Worm (Caenorhabditis elegans) whole organism, late embryonic: ENCODE measurements around the gene blos-7.
"Not testable (repeated sequence)": the region's sequence is repeated elsewhere in the genome, so short reads cannot be mapped to it uniquely, and the experiment has no call there.

Source experiments
- C08G9.2 ChIP-seq: sonication (generic microtip); optimal IDR thresholded peaks from 2 replicates; lab custom pipeline; 2016; ENCODE audit warnings: mild to moderate bottlenecking, missing genetic modification characterization, moderate library complexity, missing compliant biosample characterization
- K02D7.2 ChIP-seq: sonication (generic microtip); optimal IDR thresholded peaks from 2 replicates; lab custom pipeline; 2017; ENCODE audit warnings: mild to moderate bottlenecking, missing genetic modification characterization, missing compliant biosample characterization
- ama-1 ChIP-seq: fragments of 150-350 bp; optimal IDR thresholded peaks from 2 replicates; lab custom pipeline; 2014
- ceh-14 ChIP-seq: sonication (generic microtip); optimal IDR thresholded peaks from 2 replicates; lab custom pipeline; 2016; ENCODE audit warnings: missing genotype, missing genetic modification characterization, missing compliant biosample characterization
- ceh-19 ChIP-seq: fragments of 200-800 bp; sonication (Bioruptor generic); optimal IDR thresholded peaks from 2 replicates; lab custom pipeline; 2018; ENCODE audit warnings: mild to moderate bottlenecking, missing genetic modification characterization, missing compliant biosample characterization
- ceh-22 ChIP-seq: sonication (generic microtip); optimal IDR thresholded peaks from 2 replicates; lab custom pipeline; 2017; ENCODE audit warnings: missing biosample characterization, missing genetic modification characterization
- ceh-30 ChIP-seq: fragments of 150-350 bp; optimal IDR thresholded peaks from 2 replicates; lab custom pipeline; 2014; ENCODE audit warnings: missing biosample characterization, missing genetic modification characterization
- ceh-31 ChIP-seq: sonication (generic microtip); optimal IDR thresholded peaks from 2 replicates; lab custom pipeline; 2016; ENCODE audit warnings: missing genetic modification characterization, missing compliant biosample characterization
- ceh-34 ChIP-seq: sonication (generic microtip); optimal IDR thresholded peaks from 2 replicates; lab custom pipeline; 2016; ENCODE audit warnings: mild to moderate bottlenecking, missing genetic modification characterization, missing compliant biosample characterization
- ceh-45 ChIP-seq: fragments of 200-800 bp; sonication (Bioruptor generic); IDR thresholded peaks from 2 replicates; pipeline ENCODE4 v1.3.6; 2022; ENCODE audit warnings: missing genetic modification reagents, missing genetic modification characterization, missing compliant biosample characterization
- ceh-48 ChIP-seq: sonication (generic microtip); optimal IDR thresholded peaks from 2 replicates; lab custom pipeline; 2016; ENCODE audit warnings: missing genetic modification characterization, inconsistent platforms, missing compliant biosample characterization
- ceh-9 ChIP-seq: sonication (generic microtip); optimal IDR thresholded peaks from 2 replicates; lab custom pipeline; 2016; ENCODE audit warnings: mild to moderate bottlenecking, missing genetic modification characterization, inconsistent platforms, missing compliant biosample characterization
- che-1 ChIP-seq: sonication (generic microtip); optimal IDR thresholded peaks from 2 replicates; lab custom pipeline; 2016; ENCODE audit warnings: mild to moderate bottlenecking, missing genetic modification characterization, missing compliant biosample characterization
- elt-4 ChIP-seq: sonication (generic microtip); optimal IDR thresholded peaks from 2 replicates; lab custom pipeline; 2016; ENCODE audit warnings: missing genetic modification characterization, missing compliant biosample characterization
- ets-4 ChIP-seq: sonication (generic microtip); optimal IDR thresholded peaks from 2 replicates; lab custom pipeline; 2016; ENCODE audit warnings: missing genetic modification characterization, missing compliant biosample characterization
- eyg-1 ChIP-seq: sonication (generic microtip); optimal IDR thresholded peaks from 2 replicates; lab custom pipeline; 2016; ENCODE audit warnings: missing genotype, missing genetic modification characterization, missing compliant biosample characterization
- fkh-10 ChIP-seq: fragments of 150-350 bp; optimal IDR thresholded peaks from 2 replicates; lab custom pipeline; 2014; ENCODE audit warnings: missing biosample characterization, missing genetic modification reagents, missing genetic modification characterization
- hlh-13 ChIP-seq: fragments of 200-800 bp; sonication (Bioruptor generic); optimal IDR thresholded peaks from 2 replicates; lab custom pipeline; 2018; ENCODE audit warnings: mild to moderate bottlenecking, missing genetic modification characterization, missing compliant biosample characterization
- hlh-30 ChIP-seq: sonication (generic microtip); optimal IDR thresholded peaks from 2 replicates; lab custom pipeline; 2017; ENCODE audit warnings: antibody characterized with exemption, missing genetic modification characterization, missing compliant biosample characterization; ENCODE audit not compliant: insufficient read depth
- hlh-6 ChIP-seq: sonication (generic microtip); optimal IDR thresholded peaks from 2 replicates; lab custom pipeline; 2016; ENCODE audit warnings: missing genotype, missing genetic modification characterization, missing compliant biosample characterization
- hlh-8 ChIP-seq: sonication (generic microtip); optimal IDR thresholded peaks from 2 replicates; lab custom pipeline; 2016; ENCODE audit warnings: missing genotype, missing genetic modification characterization, missing compliant biosample characterization
- lim-6 ChIP-seq: sonication (generic microtip); optimal IDR thresholded peaks from 2 replicates; lab custom pipeline; 2016; ENCODE audit warnings: missing genetic modification characterization, missing compliant biosample characterization
- lin-11 ChIP-seq: fragments of 200-800 bp; sonication (Bioruptor generic); optimal IDR thresholded peaks from 2 replicates; lab custom pipeline; 2018; ENCODE audit warnings: mild to moderate bottlenecking, missing genetic modification characterization, missing compliant biosample characterization
- nhr-11 ChIP-seq: fragments of 150-350 bp; optimal IDR thresholded peaks from 2 replicates; lab custom pipeline; 2014; ENCODE audit warnings: missing biosample characterization, missing genetic modification characterization
- nhr-232 ChIP-seq: sonication (generic microtip); optimal IDR thresholded peaks from 2 replicates; lab custom pipeline; 2016; ENCODE audit warnings: missing genetic modification characterization, missing compliant biosample characterization
- npax-4 ChIP-seq: sonication (generic microtip); optimal IDR thresholded peaks from 2 replicates; lab custom pipeline; 2016; ENCODE audit warnings: missing genetic modification characterization, missing compliant biosample characterization
- odd-2 ChIP-seq: sonication (generic microtip); optimal IDR thresholded peaks from 2 replicates; lab custom pipeline; 2017; ENCODE audit warnings: antibody characterized with exemption, mild to moderate bottlenecking, missing genetic modification characterization, missing compliant biosample characterization
- pat-9 ChIP-seq: fragments of 200-800 bp; sonication (Bioruptor generic); optimal IDR thresholded peaks from 2 replicates; lab custom pipeline; 2018; ENCODE audit warnings: mild to moderate bottlenecking, missing genetic modification characterization, moderate library complexity, missing compliant biosample characterization
- pha-2 ChIP-seq: sonication (generic microtip); optimal IDR thresholded peaks from 2 replicates; lab custom pipeline; 2017; ENCODE audit warnings: mild to moderate bottlenecking, missing genetic modification characterization, missing compliant biosample characterization
- pha-4 ChIP-seq: fragments of 150-350 bp; optimal IDR thresholded peaks from 2 replicates; lab custom pipeline; 2018; ENCODE audit warnings: missing biosample characterization, missing genetic modification reagents, missing genetic modification characterization
- pqm-1 ChIP-seq: sonication (generic microtip); optimal IDR thresholded peaks from 2 replicates; lab custom pipeline; 2016; ENCODE audit warnings: missing genetic modification characterization, missing compliant biosample characterization
- pros-1 ChIP-seq: fragments of 150-350 bp; optimal IDR thresholded peaks from 2 replicates; lab custom pipeline; 2014; ENCODE audit warnings: missing biosample characterization, missing genetic modification reagents, missing genetic modification characterization
- ref-2 ChIP-seq: sonication (generic microtip); optimal IDR thresholded peaks from 2 replicates; lab custom pipeline; 2016; ENCODE audit warnings: missing genetic modification characterization, missing compliant biosample characterization
- sox-2 ChIP-seq: fragments of 200-800 bp; sonication (Bioruptor generic); IDR thresholded peaks from 2 replicates; pipeline ENCODE4 v1.3.6; 2022; ENCODE audit warnings: missing genetic modification reagents, missing genetic modification characterization, missing compliant biosample characterization
- tbx-2 ChIP-seq: sonication (generic microtip); optimal IDR thresholded peaks from 2 replicates; lab custom pipeline; 2016; ENCODE audit warnings: missing genetic modification characterization, missing compliant biosample characterization
- ttx-3 ChIP-seq: sonication (generic microtip); optimal IDR thresholded peaks from 2 replicates; lab custom pipeline; 2016; ENCODE audit warnings: missing genetic modification reagents, missing genetic modification characterization, missing compliant biosample characterization
- unc-3 ChIP-seq, 2 experiments: fragments of 200-800 bp in 1 of 2; sonication (Bioruptor generic) in 1 of 2; sonication (generic microtip) in 1 of 2; conservative IDR thresholded peaks in 1 of 2; optimal IDR thresholded peaks in 1 of 2; 2 replicates each; pipeline versions ENCODE4 v1.3.6 to Lab custom; 2016 to 2022; ENCODE audit warnings: missing compliant biosample characterization in 2 of 2, missing genetic modification characterization in 2 of 2, missing genetic modification reagents in 1 of 2
- unc-42 ChIP-seq: sonication (generic microtip); optimal IDR thresholded peaks from 2 replicates; lab custom pipeline; 2016; ENCODE audit warnings: missing genotype, missing genetic modification characterization, missing compliant biosample characterization
- unc-86 ChIP-seq: sonication (generic microtip); optimal IDR thresholded peaks from 2 replicates; lab custom pipeline; 2016; ENCODE audit warnings: missing genetic modification characterization, missing compliant biosample characterization
- zip-5 ChIP-seq: sonication (generic microtip); optimal IDR thresholded peaks from 2 replicates; lab custom pipeline; 2016; ENCODE audit warnings: missing genetic modification characterization, missing compliant biosample characterization

blos-7 gene

DNA sequence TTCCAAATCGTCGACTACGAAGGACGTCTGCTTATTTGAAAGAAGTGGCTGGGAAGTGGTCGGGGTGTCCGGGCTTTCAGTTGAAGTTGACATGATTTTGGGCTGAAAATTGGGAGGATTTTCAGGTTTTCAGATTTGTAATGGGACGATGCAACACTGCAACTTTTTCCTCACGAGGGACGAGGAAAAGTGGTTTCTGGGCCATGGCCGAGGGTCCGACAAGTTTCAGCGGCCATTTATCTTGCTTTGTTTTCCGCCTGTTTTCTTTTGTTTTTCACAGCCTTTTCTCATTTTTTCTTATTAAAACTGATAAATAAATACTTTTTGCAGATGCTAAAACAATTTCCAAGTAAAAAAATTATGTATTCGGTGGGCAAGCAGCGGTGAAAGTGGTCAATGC, at the start of gene blos-7:
TSS of gene blos-7 (minus strand) at position 101 of the 400 bp plus-strand sequence.
- TF ChIP-seq pha-2 (tag; lab: Kevin White, UChicago); ceh-34 (tag; lab: Kevin White, UChicago); pros-1: not testable (repeated sequence)

DNA sequence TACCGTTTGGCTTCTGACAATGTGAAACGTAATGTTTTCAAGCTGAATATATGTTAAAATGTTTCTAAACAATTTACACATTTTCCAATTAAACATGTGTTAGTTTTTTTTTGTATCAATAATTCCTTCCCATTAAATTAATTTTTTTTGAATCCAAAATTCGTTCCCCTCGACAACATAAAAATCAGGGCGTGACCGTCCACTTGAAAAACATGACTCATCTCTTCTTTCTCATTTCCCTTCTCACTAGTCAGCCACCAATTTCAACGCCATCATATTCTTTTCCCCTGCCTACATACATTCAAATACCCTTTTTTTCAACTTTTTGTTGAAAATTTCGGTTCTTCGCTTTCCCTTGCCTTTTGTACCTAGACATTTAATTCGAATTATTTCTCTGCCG, 49.8 kb upstream of the blos-7 start:
- TF ChIP-seq ceh-22 (tag; lab: Kevin White, UChicago) (no peak), C08G9.2 (tag; lab: Kevin White, UChicago) (no peak), ceh-45 (GFP tag; lab: Robert Waterston, UW) (no peak), pha-2 (tag; lab: Kevin White, UChicago) (no peak), elt-4 (tag; lab: Kevin White, UChicago) (no peak), ceh-19 (GFP tag; lab: Kevin White, UChicago) (no peak), unc-42 (tag; lab: Kevin White, UChicago) (no peak), ceh-34 (tag; lab: Kevin White, UChicago) (no peak), hlh-30 (tag; lab: Kevin White, UChicago) (no peak)
- TF ChIP-seq, all 69 proteins: peak for 0

DNA sequence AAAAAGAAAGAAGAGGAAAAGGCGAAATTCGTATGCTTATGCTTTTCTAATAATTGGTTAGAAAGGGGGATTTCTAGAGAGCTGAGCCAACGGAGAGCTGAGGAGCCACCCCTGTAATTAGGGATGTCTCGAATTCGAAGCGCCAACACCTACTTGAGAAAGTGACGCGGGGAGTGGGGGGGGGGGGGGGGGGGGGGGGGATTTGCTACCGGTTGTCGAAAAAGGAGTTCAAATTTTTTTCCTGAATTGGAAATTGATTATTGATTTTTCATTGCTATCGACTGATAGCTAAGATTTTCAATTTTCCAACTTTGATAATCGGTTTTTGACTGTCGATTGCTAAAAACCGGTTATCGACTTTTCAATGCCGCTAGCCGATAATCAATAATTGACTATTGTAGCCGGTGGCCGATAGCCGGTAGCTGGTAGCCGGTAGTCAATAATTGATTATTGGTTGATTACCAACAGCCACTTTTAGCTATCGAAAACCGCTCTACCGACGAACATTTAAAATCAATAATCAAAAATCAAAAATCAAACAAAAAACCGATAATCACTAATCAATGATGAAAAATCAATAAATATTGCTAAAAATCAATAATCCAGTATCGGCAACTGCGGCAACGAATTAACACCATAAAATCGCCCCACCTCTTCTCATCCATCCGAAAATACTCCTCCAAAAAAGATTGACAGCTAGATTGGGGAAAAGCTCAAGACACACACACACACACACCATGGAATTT, 46.4 kb upstream of the blos-7 start:
- TF ChIP-seq sox-2 (GFP tag; lab: Robert Waterston, UW) (no peak), odd-2 (tag; lab: Kevin White, UChicago) (no peak), nhr-232 (no peak), ref-2 (tag; lab: Kevin White, UChicago) (no peak), unc-86 (tag; lab: Kevin White, UChicago) (no peak), pros-1 (no peak), ceh-31 (tag; lab: Kevin White, UChicago) (no peak), K02D7.2 (tag; lab: Kevin White, UChicago) (no peak), lim-6 (no peak), ceh-9 (tag; lab: Kevin White, UChicago) (no peak), hlh-30 (tag; lab: Kevin White, UChicago) (no peak), npax-4 (tag; lab: Kevin White, UChicago) (no peak), zip-5 (tag; lab: Kevin White, UChicago) (no peak), che-1 (tag; lab: Kevin White, UChicago) (no peak), ceh-34 (tag; lab: Kevin White, UChicago) (no peak), hlh-13 (no peak), tbx-2 (no peak)

DNA sequence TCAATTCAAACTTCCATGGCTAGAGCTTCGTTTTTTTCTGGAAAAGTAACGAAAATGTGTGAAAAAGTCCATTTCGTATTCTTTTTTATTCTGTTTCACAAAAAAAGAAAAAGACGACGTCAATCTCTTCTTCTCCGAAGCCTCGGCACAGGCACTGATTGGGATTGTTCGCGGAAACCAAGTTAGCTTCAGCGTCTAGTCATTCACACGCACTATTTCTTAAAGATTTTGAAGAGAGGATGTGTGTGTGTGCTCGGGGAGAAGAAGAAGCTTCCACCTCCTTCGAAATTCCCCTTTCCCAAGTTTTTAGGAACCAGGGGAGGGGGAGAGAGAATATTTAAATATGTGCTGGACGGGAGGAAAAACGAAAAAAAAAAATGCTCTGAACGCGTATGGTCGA, 43.7 kb upstream of the blos-7 start:
- TF ChIP-seq unc-42 (tag; lab: Kevin White, UChicago) (peak; percentile 90), nhr-11 (no peak), che-1 (tag; lab: Kevin White, UChicago) (no peak)
- TF ChIP-seq, all 69 proteins: peak for 1

DNA sequence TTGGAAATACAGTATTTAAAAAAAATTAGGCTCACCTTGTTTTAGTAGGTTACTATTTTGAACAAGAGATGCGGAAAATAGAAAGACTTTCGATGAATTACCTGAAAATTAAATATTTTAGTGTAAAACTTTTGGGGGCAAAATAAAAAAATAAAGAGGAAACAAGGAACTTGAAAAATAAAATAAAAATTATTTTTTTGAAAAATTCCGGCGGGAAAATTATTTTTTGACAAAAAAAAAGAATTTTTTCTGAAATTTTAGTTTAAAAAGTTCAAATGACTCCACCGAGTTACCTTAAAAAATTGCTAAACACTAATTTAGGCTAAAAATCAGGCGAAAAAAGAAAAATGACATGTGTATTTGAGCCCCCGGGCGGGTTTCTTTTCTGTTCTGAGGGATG, 41.9 kb upstream of the blos-7 start, which contains the start of the genes cha-1 and unc-17:
TSS of gene cha-1 (minus strand) at position 101 of the 400 bp plus-strand sequence.
TSS of gene unc-17 (minus strand) at position 103 of the 400 bp plus-strand sequence.
- TF ChIP-seq ceh-45 (GFP tag; lab: Robert Waterston, UW) (no peak), ceh-30 (no peak), odd-2 (tag; lab: Kevin White, UChicago) (no peak), pha-2 (tag; lab: Kevin White, UChicago) (no peak), hlh-8 (no peak), che-1 (tag; lab: Kevin White, UChicago) (no peak), npax-4 (tag; lab: Kevin White, UChicago) (no peak), ama-1 (lab: Kevin White, UChicago) (no peak), pqm-1 (no peak)

DNA sequence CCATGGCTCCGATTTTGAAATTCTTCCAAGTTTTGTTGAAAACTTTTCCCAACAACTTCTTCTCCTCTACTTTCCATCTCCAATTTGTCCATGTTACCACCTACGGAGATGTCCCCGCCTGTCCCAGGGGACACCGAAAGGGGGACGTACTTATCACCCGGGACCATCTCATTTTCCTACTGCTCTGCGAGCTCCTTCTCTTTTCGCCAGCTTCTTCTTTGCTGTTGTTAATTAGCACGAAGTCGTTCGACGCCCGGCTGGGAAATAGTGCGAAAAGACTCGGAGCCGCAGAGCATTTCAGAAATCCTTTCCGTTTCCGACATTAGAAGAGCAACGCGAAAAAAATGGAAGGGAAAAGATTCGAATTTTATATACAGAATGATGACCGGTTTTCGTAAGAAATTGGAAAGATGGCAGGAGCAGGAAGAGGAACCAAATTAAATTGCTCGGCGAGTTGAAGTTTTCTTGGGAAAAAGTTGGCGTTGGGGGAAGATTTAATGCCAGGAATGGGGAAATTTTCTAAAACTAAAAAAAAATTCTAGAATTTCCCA, 39.2 kb upstream of the blos-7 start:
- TF ChIP-seq ceh-48 (tag; lab: Kevin White, UChicago): no peak
- no peak for TF ChIP-seq lin-11 (tag; lab: Kevin White, UChicago)
- no peak for TF ChIP-seq ttx-3 (tag; lab: Kevin White, UChicago)
- peak; percentile 51 for TF ChIP-seq unc-42 (tag; lab: Kevin White, UChicago)
- no peak for TF ChIP-seq pat-9
- TF ChIP-seq unc-3 (GFP tag; conservative IDR thresholded peaks at IDR 0.05; lab: Robert Waterston, UW): peak; percentile 59; the same call in 1 of the 2 replicates
- peak; percentile 39 for TF ChIP-seq unc-3 (tag; optimal IDR thresholded peaks at IDR 0.05; lab: Kevin White, UChicago)
- no peak for TF ChIP-seq eyg-1 (tag; lab: Kevin White, UChicago)
- no peak for TF ChIP-seq ama-1 (lab: Kevin White, UChicago)
- no peak for TF ChIP-seq fkh-10
- no peak for TF ChIP-seq hlh-6
- TF ChIP-seq ets-4 (tag; lab: Kevin White, UChicago): no peak
- TF ChIP-seq ceh-14 (tag; lab: Kevin White, UChicago): no peak
- TF ChIP-seq pha-4 (tag; lab: Kevin White, UChicago): no peak
- no peak for TF ChIP-seq tbx-2
